Fruit fly (Drosophila melanogaster): ENCODE data around the gene SkpE.

dm6 chrX:19795808-19796207 is 28.1 kb downstream of the SkpE start:
- TF ChIP-seq gl (tag; optimal IDR thresholded peaks at IDR 0.05): no peak
- no peak for TF ChIP-seq Pif1A (GFP tag; optimal IDR thresholded peaks at IDR 0.05)
